Worm (Caenorhabditis elegans) whole organism, early embryonic: ENCODE measurements around the gene Y97E10AR.1.
A peak's percentile ranks its signal among the peaks of the same experiment; 100 is the strongest.

Experiments
- B0310.2 ChIP-seq: sonication (generic microtip); optimal IDR thresholded peaks from 2 replicates; lab custom pipeline; 2016; ENCODE audit warnings: mild to moderate bottlenecking, missing genetic modification characterization, missing compliant biosample characterization
- F13C5.2 ChIP-seq: sonication (generic microtip); optimal IDR thresholded peaks from 2 replicates; lab custom pipeline; 2017; ENCODE audit warnings: mild to moderate bottlenecking, missing genetic modification characterization, inconsistent platforms, missing compliant biosample characterization
- aly-1 ChIP-seq: sonication (generic microtip); optimal IDR thresholded peaks from 2 replicates; lab custom pipeline; 2016; ENCODE audit warnings: missing genetic modification characterization, missing compliant biosample characterization
- ama-1 ChIP-seq: fragments of 150-350 bp; optimal IDR thresholded peaks from 2 replicates; lab custom pipeline; 2014
- ceh-13 ChIP-seq: fragments of 200-800 bp; sonication (Bioruptor generic); optimal IDR thresholded peaks from 2 replicates; lab custom pipeline; 2018; ENCODE audit warnings: mild to moderate bottlenecking, missing genetic modification characterization, missing compliant biosample characterization
- ceh-36 ChIP-seq: sonication (generic microtip); optimal IDR thresholded peaks from 2 replicates; lab custom pipeline; 2016; ENCODE audit warnings: missing genetic modification characterization, inconsistent platforms, missing compliant biosample characterization
- ets-7 ChIP-seq: sonication (generic microtip); optimal IDR thresholded peaks from 2 replicates; lab custom pipeline; 2016; ENCODE audit warnings: missing genotype, missing genetic modification characterization, missing compliant biosample characterization
- flt-1 ChIP-seq: fragments of 200-800 bp; sonication (Bioruptor generic); IDR thresholded peaks from 2 replicates; pipeline ENCODE4 v1.3.6; 2022; ENCODE audit warnings: missing genetic modification characterization, missing compliant biosample characterization
- hmbx-1 ChIP-seq: sonication (generic microtip); optimal IDR thresholded peaks from 2 replicates; lab custom pipeline; 2016; ENCODE audit warnings: mild to moderate bottlenecking, missing genetic modification characterization, missing compliant biosample characterization
- hmg-4 ChIP-seq: fragments of 200-800 bp; sonication (Bioruptor generic); optimal IDR thresholded peaks from 2 replicates; lab custom pipeline; 2018; ENCODE audit warnings: mild to moderate bottlenecking, missing genetic modification characterization, missing compliant biosample characterization
- hnd-1 ChIP-seq: sonication (generic microtip); optimal IDR thresholded peaks from 2 replicates; lab custom pipeline; 2016; ENCODE audit warnings: missing genetic modification characterization, missing compliant biosample characterization
- pes-1 ChIP-seq: fragments of 200-800 bp; sonication (Bioruptor generic); IDR thresholded peaks from 2 replicates; pipeline ENCODE4 v1.3.6; 2022; ENCODE audit warnings: missing genetic modification reagents, missing genetic modification characterization, missing compliant biosample characterization
- scrt-1 ChIP-seq: fragments of 200-800 bp; sonication (Bioruptor generic); IDR thresholded peaks from 2 replicates; pipeline ENCODE4 v1.3.6; 2022; ENCODE audit warnings: missing genetic modification characterization, missing compliant biosample characterization
- sea-1 ChIP-seq: fragments of 200-800 bp; sonication (Bioruptor generic); conservative IDR thresholded peaks from 2 replicates; pipeline ENCODE4 v1.3.6; 2022; ENCODE audit warnings: missing genetic modification characterization, missing compliant biosample characterization
- tbx-11 ChIP-seq: fragments of 200-800 bp; sonication (Bioruptor generic); IDR thresholded peaks from 2 replicates; pipeline ENCODE4 v1.3.6; 2022; ENCODE audit warnings: missing genetic modification characterization, missing compliant biosample characterization
- tbx-37 ChIP-seq: fragments of 200-800 bp; sonication (Bioruptor generic); conservative IDR thresholded peaks from 2 replicates; pipeline ENCODE4 v1.3.6; 2022; ENCODE audit warnings: missing genetic modification reagents, missing genetic modification characterization, missing compliant biosample characterization
- tra-4 ChIP-seq: sonication (generic microtip); optimal IDR thresholded peaks from 2 replicates; lab custom pipeline; 2017; ENCODE audit warnings: missing genetic modification characterization, missing compliant biosample characterization

Gene Y97E10AR.1

ce11 chrV:8010846-8011245, 9.6 kb downstream of the Y97E10AR.1 start, which contains the start of gene lmtr-2:
TSS of gene lmtr-2 (minus strand) at chrV:8011106.
- TF ChIP-seq ceh-36 (no peak), hmbx-1 (tag; lab: Kevin White, UChicago) (no peak), ama-1 (peak; percentile 39), ets-7 (tag; lab: Kevin White, UChicago) (no peak)

ce11 chrV:8012032-8012431, 10.8 kb downstream of the Y97E10AR.1 start, which contains the start of gene rpb-9:
TSS of gene rpb-9 (minus strand) at chrV:8012345.
- TF ChIP-seq tra-4 (tag; lab: Kevin White, UChicago) (no peak), sea-1 (GFP tag; lab: Robert Waterston, UW) (no peak), hmbx-1 (tag; lab: Kevin White, UChicago) (no peak), hmg-4 (no peak), ceh-13 (GFP tag; lab: Kevin White, UChicago) (no peak), ama-1 (no peak), tbx-11 (GFP tag; lab: Robert Waterston, UW) (no peak), B0310.2 (tag; lab: Kevin White, UChicago) (no peak), tbx-37 (no peak), flt-1 (GFP tag; lab: Robert Waterston, UW) (no peak)

- TF ChIP-seq scrt-1 (GFP tag; lab: Robert Waterston, UW) (no peak), sea-1 (GFP tag; lab: Robert Waterston, UW) (no peak), tra-4 (tag; lab: Kevin White, UChicago) (no peak), ama-1 (no peak), hmg-4 (no peak), hmbx-1 (tag; lab: Kevin White, UChicago) (no peak), ceh-36 (no peak), ets-7 (tag; lab: Kevin White, UChicago) (no peak), hnd-1 (tag; lab: Kevin White, UChicago) (no peak), pes-1 (GFP tag; lab: Robert Waterston, UW) (no peak), ceh-13 (GFP tag; lab: Kevin White, UChicago) (no peak), aly-1 (tag; lab: Kevin White, UChicago) (no peak), tbx-11 (GFP tag; lab: Robert Waterston, UW) (no peak), flt-1 (GFP tag; lab: Robert Waterston, UW) (no peak), B0310.2 (tag; lab: Kevin White, UChicago) (no peak), F13C5.2 (no peak), tbx-37 (no peak)
Observed at ce11 chrV:8013901-8014388, 12.7 kb downstream of the Y97E10AR.1 start, which contains the start of gene Y97E10AR.6. TSS of gene Y97E10AR.6 (minus strand) at chrV:8013951.

- TF ChIP-seq hnd-1 (tag; lab: Kevin White, UChicago) = no peak
- TF ChIP-seq F13C5.2 = no peak
- TF ChIP-seq tbx-11 (GFP tag; lab: Robert Waterston, UW) = no peak
- no peak for TF ChIP-seq aly-1 (tag; lab: Kevin White, UChicago)
- TF ChIP-seq ets-7 (tag; lab: Kevin White, UChicago) = no peak
- TF ChIP-seq hmg-4 = no peak
- TF ChIP-seq scrt-1 (GFP tag; lab: Robert Waterston, UW) = no peak
Observed at ce11 chrV:8016928-8017327, 15.7 kb downstream of the Y97E10AR.1 start, which contains the start of gene sptl-2. TSS of gene sptl-2 (plus strand) at chrV:8017207.

ce11 chrV:8017924-8018323, 16.7 kb downstream of the Y97E10AR.1 start:
- TF ChIP-seq ama-1 = no peak
- TF ChIP-seq B0310.2 (tag; lab: Kevin White, UChicago) = no peak
- TF ChIP-seq hmg-4 = no peak
- no peak for TF ChIP-seq F13C5.2
- TF ChIP-seq aly-1 (tag; lab: Kevin White, UChicago) = no peak
- TF ChIP-seq hmbx-1 (tag; lab: Kevin White, UChicago) = no peak

- TF ChIP-seq hnd-1 (tag; lab: Kevin White, UChicago) = no peak
- no peak for TF ChIP-seq pes-1 (GFP tag; lab: Robert Waterston, UW)
- TF ChIP-seq aly-1 (tag; lab: Kevin White, UChicago) = no peak
- TF ChIP-seq hmbx-1 (tag; lab: Kevin White, UChicago) = no peak
- TF ChIP-seq ceh-13 (GFP tag; lab: Kevin White, UChicago) = no peak
Observed at ce11 chrV:8018919-8019318, 17.7 kb downstream of the Y97E10AR.1 start.

ce11 chrV:8019783-8020182, 18.5 kb downstream of the Y97E10AR.1 start:
- TF ChIP-seq hmg-4 (no peak), hmbx-1 (tag; lab: Kevin White, UChicago) (no peak), tbx-37 (no peak), B0310.2 (tag; lab: Kevin White, UChicago) (no peak), tra-4 (tag; lab: Kevin White, UChicago) (no peak), flt-1 (GFP tag; lab: Robert Waterston, UW) (no peak), ets-7 (tag; lab: Kevin White, UChicago) (no peak), F13C5.2 (no peak), scrt-1 (GFP tag; lab: Robert Waterston, UW) (no peak), tbx-11 (GFP tag; lab: Robert Waterston, UW) (no peak), ceh-13 (GFP tag; lab: Kevin White, UChicago) (no peak), aly-1 (tag; lab: Kevin White, UChicago) (no peak), sea-1 (GFP tag; lab: Robert Waterston, UW) (no peak), ceh-36 (no peak), pes-1 (GFP tag; lab: Robert Waterston, UW) (no peak)

ce11 chrV:8022040-8022439, 20.8 kb downstream of the Y97E10AR.1 start, which contains the start of gene ech-3:
TSS of gene ech-3 (plus strand) at chrV:8022217.
- TF ChIP-seq tbx-11 (GFP tag; lab: Robert Waterston, UW) (no peak), F13C5.2 (no peak), tbx-37 (no peak), ets-7 (tag; lab: Kevin White, UChicago) (no peak), aly-1 (tag; lab: Kevin White, UChicago) (no peak), flt-1 (GFP tag; lab: Robert Waterston, UW) (no peak), B0310.2 (tag; lab: Kevin White, UChicago) (no peak), scrt-1 (GFP tag; lab: Robert Waterston, UW) (no peak), ceh-13 (GFP tag; lab: Kevin White, UChicago) (no peak), hmbx-1 (tag; lab: Kevin White, UChicago) (no peak), sea-1 (GFP tag; lab: Robert Waterston, UW) (no peak), ceh-36 (no peak), ama-1 (no peak), pes-1 (GFP tag; lab: Robert Waterston, UW) (no peak), hnd-1 (tag; lab: Kevin White, UChicago) (no peak), hmg-4 (no peak), tra-4 (tag; lab: Kevin White, UChicago) (no peak)
